Worm (Caenorhabditis elegans) whole organism, L2 larva: ENCODE measurements around the gene gcy-18.

Source experiments
- ama-1 ChIP-seq: fragments of 150-350 bp; optimal IDR thresholded peaks from 2 replicates; lab custom pipeline; 2018; ENCODE audit warnings: inconsistent platforms
- blmp-1 ChIP-seq: sonication (generic microtip); optimal IDR thresholded peaks from 2 replicates; lab custom pipeline; 2017; ENCODE audit warnings: missing genetic modification characterization, mild to moderate bottlenecking, missing compliant biosample characterization, antibody characterized with exemption, moderate library complexity; ENCODE audit not compliant: insufficient read depth
- nhr-11 ChIP-seq: fragments of 150-350 bp; optimal IDR thresholded peaks from 2 replicates; lab custom pipeline; 2014; ENCODE audit warnings: missing biosample characterization, missing genetic modification characterization

ce11 chrIV:12876558-12876957 lies 16.7 kb downstream of the gcy-18 start:
- no peak for TF ChIP-seq blmp-1 (tag; lab: Kevin White, UChicago)
- no peak for TF ChIP-seq ama-1 (lab: Kevin White, UChicago)
- no peak for TF ChIP-seq nhr-11 (tag; lab: Kevin White, UChicago)
